Fruit fly (Drosophila melanogaster): ENCODE measurements around the gene CG17294.
A peak's percentile ranks its signal among the peaks of the same experiment; 100 is the strongest.

The CG17294 gene

DNA sequence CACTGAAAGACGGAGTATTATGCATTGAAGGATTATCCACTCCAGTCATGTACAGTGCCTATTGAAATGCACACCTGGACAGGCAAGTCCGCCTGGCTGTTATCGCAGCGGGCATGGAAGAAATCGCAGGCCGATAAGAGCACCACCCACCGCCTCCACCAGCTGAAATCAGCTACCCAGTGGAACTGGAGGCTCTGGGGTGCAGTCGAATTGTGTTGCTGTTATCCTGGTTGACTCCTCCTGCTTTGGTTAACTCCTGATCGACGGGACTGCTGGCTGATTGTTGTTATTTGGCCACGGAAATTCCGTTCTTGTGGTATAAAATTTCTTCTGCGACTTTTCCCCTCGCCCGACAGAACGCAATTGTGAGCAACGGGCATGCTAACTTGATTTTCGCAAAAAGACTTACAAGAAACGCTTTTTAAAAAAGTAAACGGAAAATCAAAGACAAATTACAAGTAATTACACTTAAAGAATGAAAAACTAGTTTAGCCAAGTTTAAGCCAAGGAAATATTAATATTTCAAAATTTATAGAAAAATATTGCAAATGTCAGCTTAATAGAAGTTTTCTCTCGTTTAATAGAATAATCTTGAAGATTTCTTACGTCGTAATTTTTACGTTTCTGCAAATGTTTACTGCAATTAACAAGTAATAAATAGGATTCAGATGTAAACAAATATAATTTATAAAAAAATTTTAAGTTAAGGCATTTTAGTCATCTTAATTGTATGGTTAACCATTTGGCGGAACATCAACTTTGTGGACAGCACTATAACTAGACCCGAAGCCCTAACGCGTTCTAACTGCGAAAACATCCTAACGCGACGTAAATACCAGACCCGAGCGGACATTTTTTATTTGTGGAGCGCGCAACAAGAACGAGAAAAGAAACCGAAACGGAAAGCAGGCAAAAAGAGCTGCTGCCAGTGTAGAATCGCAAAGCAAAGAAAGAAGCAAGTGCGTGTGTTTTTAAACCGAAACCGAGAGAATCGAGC is 38.4 kb downstream of the CG17294 start, which contains the start of the genes CG13398 and Akap200 (continued):
- TF ChIP-seq Elba2 (GFP tag; optimal IDR thresholded peaks at IDR 0.05) = no peak
- peak; percentile 2 for TF ChIP-seq Usf (GFP tag; optimal IDR thresholded peaks at IDR 0.05)
- TF ChIP-seq nau (GFP tag; optimal IDR thresholded peaks at IDR 0.05) = no peak
- TF ChIP-seq CG10979 (tag; optimal IDR thresholded peaks at IDR 0.05) = no peak
- no peak for TF ChIP-seq pb (GFP tag; optimal IDR thresholded peaks at IDR 0.05)
- no peak for TF ChIP-seq z (GFP tag; IDR thresholded peaks at IDR 0.05)
- TF ChIP-seq CG12391 (tag; optimal IDR thresholded peaks at IDR 0.05) = peak; percentile 65
- TF ChIP-seq dm (GFP tag; optimal IDR thresholded peaks at IDR 0.05) = no peak
- no peak for TF ChIP-seq nerfin-1 (tag; optimal IDR thresholded peaks at IDR 0.05)
- 0 out of 2 replicates have a peak, but pooled peaks have one; percentile 11 for TF ChIP-seq CG14667 (GFP tag; IDR thresholded peaks at IDR 0.05)
- TF ChIP-seq CG14710 (tag; optimal IDR thresholded peaks at IDR 0.05) = peak; percentile 66
- TF ChIP-seq run (tag; optimal IDR thresholded peaks at IDR 0.05) = no peak

DNA sequence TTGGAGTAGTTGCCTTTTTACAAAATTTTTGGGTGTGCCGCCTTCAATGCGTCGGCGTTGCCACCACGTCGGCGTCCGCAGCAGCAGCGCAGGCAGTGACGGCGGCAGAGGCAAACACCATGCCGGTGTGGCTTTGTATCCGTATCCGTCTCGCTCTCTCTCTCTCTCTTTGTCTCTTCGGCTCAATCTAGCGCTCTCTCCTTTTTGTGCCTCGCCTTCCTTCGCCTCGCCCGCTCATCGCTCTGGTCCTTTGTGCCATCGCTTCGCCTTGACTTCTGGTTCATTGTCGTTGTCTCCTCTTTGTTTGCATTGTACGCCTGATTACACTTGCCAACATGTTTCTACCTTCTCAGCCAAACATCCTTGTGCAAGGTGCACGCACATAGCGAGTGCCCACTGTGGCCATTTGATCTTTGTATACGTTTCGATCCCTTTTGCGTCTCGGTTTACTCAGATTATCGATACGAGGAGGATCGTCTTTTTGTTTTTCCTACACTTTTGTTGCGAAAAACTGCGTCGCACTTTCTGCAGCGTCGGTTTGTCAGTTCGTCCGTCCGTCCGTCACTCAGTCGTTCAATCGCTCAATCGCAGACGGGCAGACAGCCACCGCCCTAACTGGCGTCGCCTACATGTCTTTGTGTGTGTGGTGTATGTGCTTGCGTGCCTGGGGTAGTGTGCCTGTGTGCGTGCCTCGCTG is 39.7 kb downstream of the CG17294 start:
- TF ChIP-seq Neu2 (GFP tag; optimal IDR thresholded peaks at IDR 0.05; ENCODE audit: borderline replicate concordance) (no peak), Med (GFP tag) (peak; percentile 80), tin (GFP tag; optimal IDR thresholded peaks at IDR 0.05) (peak; percentile 5), Mes4 (GFP tag; optimal IDR thresholded peaks at IDR 0.05) (no peak), Stat92E (GFP tag; optimal IDR thresholded peaks at IDR 0.05) (no peak), tna (GFP tag; IDR thresholded peaks at IDR 0.05; ENCODE audit: partially characterized antibody) (no peak), stwl (tag; optimal IDR thresholded peaks at IDR 0.05) (peak; percentile 6), stc (GFP tag; IDR thresholded peaks at IDR 0.05) (no peak), Ada2b (GFP tag; IDR thresholded peaks at IDR 0.05) (no peak), hbn (GFP tag; IDR thresholded peaks at IDR 0.05; ENCODE audit: partially characterized antibody) (0 out of 2 replicates have a peak, but pooled peaks have one; percentile 15), Ravus (GFP tag; IDR thresholded peaks at IDR 0.05) (no peak), CG5180 (GFP tag; optimal IDR thresholded peaks at IDR 0.05) (no peak), Max (GFP tag; optimal IDR thresholded peaks at IDR 0.05) (no peak), psq (GFP tag; optimal IDR thresholded peaks at IDR 0.05) (peak; percentile 69), CG2678 (tag; optimal IDR thresholded peaks at IDR 0.05) (no peak), fd102C (GFP tag; optimal IDR thresholded peaks at IDR 0.05) (no peak), Ssrp (tag; optimal IDR thresholded peaks at IDR 0.05) (no peak), sim (GFP tag; IDR thresholded peaks at IDR 0.05) (0 out of 2 replicates have a peak, but pooled peaks have one; percentile 5), CG34422 (GFP tag; IDR thresholded peaks at IDR 0.05) (peak; percentile 43; the same call in 1 of the 3 replicates), kay (GFP tag; optimal IDR thresholded peaks at IDR 0.05) (no peak), mirr (GFP tag; optimal IDR thresholded peaks at IDR 0.05) (no peak), sna (GFP tag; IDR thresholded peaks at IDR 0.05; ENCODE audit: partially characterized antibody) (no peak), wek (GFP tag; optimal IDR thresholded peaks at IDR 0.05) (peak; percentile 36), chn (GFP tag; optimal IDR thresholded peaks at IDR 0.05) (peak; percentile 42), Pdp1 (GFP tag; optimal IDR thresholded peaks at IDR 0.05) (no peak), HLHmδ (GFP tag; optimal IDR thresholded peaks at IDR 0.05) (peak; percentile 58), CG2116 (GFP tag; optimal IDR thresholded peaks at IDR 0.05) (peak; percentile 14), Poxn (GFP tag; IDR thresholded peaks at IDR 0.05) (no peak), cg (GFP tag; optimal IDR thresholded peaks at IDR 0.05) (peak; percentile 68), chinmo (GFP tag; IDR thresholded peaks at IDR 0.05; ENCODE audit: partially characterized antibody) (0 out of 4 replicates have a peak, but pooled peaks have one; percentile 16), seq (GFP tag; IDR thresholded peaks at IDR 0.05) (no peak), D (optimal IDR thresholded peaks at IDR 0.05) (peak; percentile 99), D (GFP tag; optimal IDR thresholded peaks at IDR 0.05) (peak; percentile 23)
